Worm (Caenorhabditis elegans) whole organism, early embryonic: ENCODE measurements around the gene Y39E4B.13.

Experiments
- B0310.2 ChIP-seq: sonication (generic microtip); optimal IDR thresholded peaks from 2 replicates; lab custom pipeline; 2016; ENCODE audit warnings: mild to moderate bottlenecking, missing genetic modification characterization, missing compliant biosample characterization
- ama-1 ChIP-seq: fragments of 150-350 bp; optimal IDR thresholded peaks from 2 replicates; lab custom pipeline; 2014
- ceh-13 ChIP-seq: fragments of 200-800 bp; sonication (Bioruptor generic); optimal IDR thresholded peaks from 2 replicates; lab custom pipeline; 2018; ENCODE audit warnings: mild to moderate bottlenecking, missing genetic modification characterization, missing compliant biosample characterization
- flt-1 ChIP-seq: fragments of 200-800 bp; sonication (Bioruptor generic); IDR thresholded peaks from 2 replicates; pipeline ENCODE4 v1.3.6; 2022; ENCODE audit warnings: missing genetic modification characterization, missing compliant biosample characterization
- hmbx-1 ChIP-seq: sonication (generic microtip); optimal IDR thresholded peaks from 2 replicates; lab custom pipeline; 2016; ENCODE audit warnings: mild to moderate bottlenecking, missing genetic modification characterization, missing compliant biosample characterization
- hnd-1 ChIP-seq: sonication (generic microtip); optimal IDR thresholded peaks from 2 replicates; lab custom pipeline; 2016; ENCODE audit warnings: missing genetic modification characterization, missing compliant biosample characterization
- pes-1 ChIP-seq: fragments of 200-800 bp; sonication (Bioruptor generic); IDR thresholded peaks from 2 replicates; pipeline ENCODE4 v1.3.6; 2022; ENCODE audit warnings: missing genetic modification reagents, missing genetic modification characterization, missing compliant biosample characterization
- sea-1 ChIP-seq: fragments of 200-800 bp; sonication (Bioruptor generic); conservative IDR thresholded peaks from 2 replicates; pipeline ENCODE4 v1.3.6; 2022; ENCODE audit warnings: missing genetic modification characterization, missing compliant biosample characterization
- tbx-11 ChIP-seq: fragments of 200-800 bp; sonication (Bioruptor generic); IDR thresholded peaks from 2 replicates; pipeline ENCODE4 v1.3.6; 2022; ENCODE audit warnings: missing genetic modification characterization, missing compliant biosample characterization
- tbx-37 ChIP-seq: fragments of 200-800 bp; sonication (Bioruptor generic); conservative IDR thresholded peaks from 2 replicates; pipeline ENCODE4 v1.3.6; 2022; ENCODE audit warnings: missing genetic modification reagents, missing genetic modification characterization, missing compliant biosample characterization
- tra-4 ChIP-seq: sonication (generic microtip); optimal IDR thresholded peaks from 2 replicates; lab custom pipeline; 2017; ENCODE audit warnings: missing genetic modification characterization, missing compliant biosample characterization

DNA sequence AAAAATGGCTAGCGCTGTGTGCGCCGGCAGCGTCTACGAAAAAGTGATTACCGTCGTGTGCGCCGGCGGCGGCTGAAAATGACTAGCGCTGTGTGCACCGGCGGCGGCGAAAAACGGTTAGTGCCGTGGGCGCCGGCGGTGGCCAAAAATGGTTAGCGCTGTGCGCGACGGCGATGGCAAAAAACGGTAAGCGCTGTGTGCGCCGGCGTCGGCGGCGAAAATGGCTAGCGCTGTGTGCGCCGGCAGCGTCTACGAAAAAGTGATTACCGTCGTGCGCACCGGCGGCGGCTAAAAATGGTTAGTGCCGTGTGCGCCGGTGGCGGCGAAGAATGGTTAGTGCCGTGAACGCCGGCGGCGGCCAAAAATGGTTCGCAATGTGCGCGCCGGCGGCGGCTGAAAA, 1.4 kb downstream of the Y39E4B.13 start:
- TF ChIP-seq ama-1: no peak
- no peak for TF ChIP-seq tbx-37 (GFP tag; lab: Robert Waterston, UW)
- no peak for TF ChIP-seq pes-1 (GFP tag; lab: Robert Waterston, UW)
- TF ChIP-seq sea-1 (GFP tag; lab: Robert Waterston, UW): no peak
- no peak for TF ChIP-seq flt-1
- TF ChIP-seq tbx-11: no peak
- no peak for TF ChIP-seq hnd-1 (tag; lab: Kevin White, UChicago)
- TF ChIP-seq hmbx-1 (tag; lab: Kevin White, UChicago): no peak
- no peak for TF ChIP-seq tra-4 (tag; lab: Kevin White, UChicago)
- no peak for TF ChIP-seq B0310.2
- no peak for TF ChIP-seq ceh-13 (GFP tag; lab: Kevin White, UChicago)
